Fruit fly (Drosophila melanogaster): ENCODE data around the gene Eip74EF.

Eip74EF gene

dm6 chr3L:17566335-17567242 lies 52.5 kb downstream of the Eip74EF start (continued):
- TF ChIP-seq Sox102F (GFP tag; optimal IDR thresholded peaks at IDR 0.05): peak; percentile 94
- peak; percentile 30 for TF ChIP-seq CG4617 (GFP tag; optimal IDR thresholded peaks at IDR 0.05; ENCODE audit: borderline replicate concordance)
- peak; percentile 75 for TF ChIP-seq CG14050 (GFP tag; IDR thresholded peaks at IDR 0.05)
- no peak for TF ChIP-seq CHES-1-like (GFP tag; optimal IDR thresholded peaks at IDR 0.05)
- TF ChIP-seq pnt (GFP tag; optimal IDR thresholded peaks at IDR 0.05): peak; percentile 26
- TF ChIP-seq gsb (GFP tag; IDR thresholded peaks at IDR 0.05): no peak
- TF ChIP-seq Atf-2 (GFP tag; optimal IDR thresholded peaks at IDR 0.05): no peak
- no peak for TF ChIP-seq dmrt11E (tag; optimal IDR thresholded peaks at IDR 0.05)
- TF ChIP-seq Ptx1 (GFP tag; IDR thresholded peaks at IDR 0.05): peak; percentile 81
- TF ChIP-seq ap (GFP tag; IDR thresholded peaks at IDR 0.05): peak; percentile 58
- no peak for TF ChIP-seq CG10321 (GFP tag; IDR thresholded peaks at IDR 0.05)
- TF ChIP-seq lab (GFP tag; optimal IDR thresholded peaks at IDR 0.05): peak; percentile 70
- TF ChIP-seq bbx (GFP tag; IDR thresholded peaks at IDR 0.05; ENCODE audit: partially characterized antibody): no peak
- TF ChIP-seq Dref (GFP tag; IDR thresholded peaks at IDR 0.05): no peak
- no peak for TF ChIP-seq CG13894 (tag; optimal IDR thresholded peaks at IDR 0.05)
- peak; percentile 77 for TF ChIP-seq CG12659 (GFP tag; optimal IDR thresholded peaks at IDR 0.05)
- 0 out of 3 replicates have a peak, but pooled peaks have one; percentile 50 for TF ChIP-seq otp (GFP tag; IDR thresholded peaks at IDR 0.05)
- TF ChIP-seq Mad (GFP tag; optimal IDR thresholded peaks at IDR 0.05): peak; percentile 20
- no peak for TF ChIP-seq CG15479 (GFP tag; optimal IDR thresholded peaks at IDR 0.05)
- TF ChIP-seq CG12769 (tag; optimal IDR thresholded peaks at IDR 0.05): peak; percentile 55
- TF ChIP-seq yki (optimal IDR thresholded peaks at IDR 0.05): no peak
- no peak for TF ChIP-seq CG2202 (tag; optimal IDR thresholded peaks at IDR 0.05)
- TF ChIP-seq chinmo (GFP tag; IDR thresholded peaks at IDR 0.05; ENCODE audit: partially characterized antibody): peak; percentile 76; the same call in 1 of the 4 replicates
- TF ChIP-seq CG1233 (GFP tag; optimal IDR thresholded peaks at IDR 0.05): peak; percentile 69
- no peak for TF ChIP-seq grn (GFP tag; optimal IDR thresholded peaks at IDR 0.05)
- TF ChIP-seq CG30431 (GFP tag; optimal IDR thresholded peaks at IDR 0.05): peak; percentile 41
- no peak for TF ChIP-seq CG12236 (GFP tag; optimal IDR thresholded peaks at IDR 0.05)
- TF ChIP-seq Doc3 (GFP tag; IDR thresholded peaks at IDR 0.05; ENCODE audit: partially characterized antibody): no peak
- no peak for TF ChIP-seq CG2116 (GFP tag; optimal IDR thresholded peaks at IDR 0.05)
- TF ChIP-seq knrl (GFP tag; IDR thresholded peaks at IDR 0.05; ENCODE audit: partially characterized antibody): 0 out of 3 replicates have a peak, but pooled peaks have one; percentile 12
- TF ChIP-seq abd-A (tag; optimal IDR thresholded peaks at IDR 0.05): peak; percentile 22
- peak; percentile 71; the same call in 2 of the 3 replicates for TF ChIP-seq CG11695 (GFP tag; IDR thresholded peaks at IDR 0.05)
- TF ChIP-seq CG5180 (GFP tag; optimal IDR thresholded peaks at IDR 0.05): peak; percentile 77
- no peak for TF ChIP-seq slbo (GFP tag; IDR thresholded peaks at IDR 0.05)
- TF ChIP-seq caup (GFP tag; optimal IDR thresholded peaks at IDR 0.05; ENCODE audit: severe bottlenecking): peak; percentile 30
- peak; percentile 65 for TF ChIP-seq Six4 (GFP tag; optimal IDR thresholded peaks at IDR 0.05)
- no peak for TF ChIP-seq fru (optimal IDR thresholded peaks at IDR 0.05)
- no peak for TF ChIP-seq D19B (GFP tag; optimal IDR thresholded peaks at IDR 0.05)
- no peak for TF ChIP-seq gro (GFP tag; optimal IDR thresholded peaks at IDR 0.05)
- no peak for TF ChIP-seq MESR4 (GFP tag; optimal IDR thresholded peaks at IDR 0.05)
- TF ChIP-seq en (GFP tag; optimal IDR thresholded peaks at IDR 0.05): no peak
- TF ChIP-seq CG1832 (GFP tag; optimal IDR thresholded peaks at IDR 0.05): no peak
- no peak for TF ChIP-seq CG31365 (tag; optimal IDR thresholded peaks at IDR 0.05)
- no peak for TF ChIP-seq CG16813 (GFP tag; IDR thresholded peaks at IDR 0.05; ENCODE audit: partially characterized antibody)
- TF ChIP-seq gce (GFP tag; IDR thresholded peaks at IDR 0.05): peak; percentile 73; the same call in 2 of the 3 replicates
- TF ChIP-seq CG14667 (GFP tag; IDR thresholded peaks at IDR 0.05): peak; percentile 51; the same call in 1 of the 2 replicates
- TF ChIP-seq HmgZ (tag; optimal IDR thresholded peaks at IDR 0.05): peak; percentile 37
- TF ChIP-seq Atf6 (GFP tag; IDR thresholded peaks at IDR 0.05): peak; percentile 33; the same call in 1 of the 2 replicates
